Worm (Caenorhabditis elegans) whole organism, L1 larva: ENCODE measurements around the gene W04G3.5.

Experiments
- C04F5.9 ChIP-seq: sonication (generic microtip); optimal IDR thresholded peaks from 2 replicates; lab custom pipeline; 2016; ENCODE audit warnings: missing genetic modification characterization, missing compliant biosample characterization
- C16A3.4 ChIP-seq: fragments of 150-350 bp; optimal IDR thresholded peaks from 2 replicates; lab custom pipeline; 2014; ENCODE audit warnings: missing biosample characterization, missing genetic modification characterization
- C34B4.2 ChIP-seq: sonication (generic microtip); optimal IDR thresholded peaks from 2 replicates; lab custom pipeline; 2017; ENCODE audit warnings: mild to moderate bottlenecking, missing genetic modification characterization, missing compliant biosample characterization
- aha-1 ChIP-seq: fragments of 150-350 bp; optimal IDR thresholded peaks from 2 replicates; lab custom pipeline; 2014; ENCODE audit warnings: missing biosample characterization, missing genetic modification characterization
- aly-2 ChIP-seq: fragments of 150-350 bp; optimal IDR thresholded peaks from 2 replicates; lab custom pipeline; 2014; ENCODE audit warnings: missing biosample characterization, missing genetic modification characterization
- blmp-1 ChIP-seq: fragments of 150-350 bp; optimal IDR thresholded peaks from 2 replicates; lab custom pipeline; 2014; ENCODE audit warnings: missing biosample characterization, missing genetic modification characterization
- ceh-63 ChIP-seq: fragments of 200-800 bp; sonication (Bioruptor generic); optimal IDR thresholded peaks from 2 replicates; lab custom pipeline; 2018; ENCODE audit warnings: mild to moderate bottlenecking, missing genetic modification characterization, missing compliant biosample characterization
- ceh-82 ChIP-seq, 3 experiments: fragments of 150-350 bp in 1 of 3; sonication (generic microtip) in 2 of 3; optimal IDR thresholded peaks; 2 replicates each; lab custom pipeline; 2014 to 2017; ENCODE audit warnings: missing biosample characterization in 3 of 3, missing genetic modification characterization in 3 of 3
- ces-1 ChIP-seq: fragments of 150-350 bp; optimal IDR thresholded peaks from 2 replicates; lab custom pipeline; 2014; ENCODE audit warnings: missing biosample characterization, missing genetic modification reagents, missing genetic modification characterization
- dsc-1 ChIP-seq: sonication (generic microtip); optimal IDR thresholded peaks from 2 replicates; lab custom pipeline; 2016; ENCODE audit warnings: mild to moderate bottlenecking, missing genetic modification characterization, missing compliant biosample characterization
- efl-1 ChIP-seq, 4 experiments: fragments of 150-350 bp; optimal IDR thresholded peaks in 3 of 4; peaks in 1 of 4; 1 replicate in 1 of 4; 2 replicates in 3 of 4; lab custom pipeline; 2014; ENCODE audit warnings: missing biosample characterization in 2 of 4, missing genetic modification characterization in 2 of 4, missing genetic modification reagents in 2 of 4
- elt-3 ChIP-seq, 6 experiments: fragments of 150-350 bp in 1 of 6; sonication (generic microtip); optimal IDR thresholded peaks; 2 replicates each; lab custom pipeline; 2017 to 2018; ENCODE audit warnings: missing biosample characterization in 6 of 6, missing genetic modification characterization in 6 of 6, inconsistent platforms in 1 of 6
- ets-5 ChIP-seq: fragments of 200-800 bp; sonication (Bioruptor generic); IDR thresholded peaks from 2 replicates; pipeline ENCODE4 v1.3.6; 2022; ENCODE audit warnings: missing genetic modification characterization, missing compliant biosample characterization
- irx-1 ChIP-seq: sonication (generic microtip); optimal IDR thresholded peaks from 2 replicates; lab custom pipeline; 2016; ENCODE audit warnings: missing genetic modification characterization, missing compliant biosample characterization
- jun-1 ChIP-seq: fragments of 150-350 bp; optimal IDR thresholded peaks from 2 replicates; lab custom pipeline; 2014; ENCODE audit warnings: missing biosample characterization, missing genetic modification reagents, missing genetic modification characterization
- lin-14 ChIP-seq: fragments of 200-800 bp; sonication (Bioruptor generic); optimal IDR thresholded peaks from 2 replicates; lab custom pipeline; 2018; ENCODE audit warnings: mild to moderate bottlenecking, missing genetic modification characterization, moderate library complexity, missing compliant biosample characterization
- lin-15B ChIP-seq: fragments of 150-350 bp; sonication (generic microtip); optimal IDR thresholded peaks from 3 replicates; lab custom pipeline; 2014; ENCODE audit warnings: missing biosample characterization, missing genetic modification characterization
- lir-3 ChIP-seq: sonication (generic microtip); optimal IDR thresholded peaks from 2 replicates; lab custom pipeline; 2016; ENCODE audit warnings: mild to moderate bottlenecking, missing genetic modification characterization, moderate library complexity, missing compliant biosample characterization; ENCODE audit not compliant: poor library complexity
- nhr-20 ChIP-seq: sonication (generic microtip); optimal IDR thresholded peaks from 2 replicates; lab custom pipeline; 2016; ENCODE audit warnings: mild to moderate bottlenecking, missing genetic modification characterization, missing compliant biosample characterization
- nhr-28 ChIP-seq: fragments of 150-350 bp; optimal IDR thresholded peaks from 2 replicates; lab custom pipeline; 2014; ENCODE audit warnings: missing biosample characterization, missing genetic modification characterization
- nhr-76 ChIP-seq: sonication (generic microtip); optimal IDR thresholded peaks from 2 replicates; lab custom pipeline; 2017; ENCODE audit warnings: missing biosample characterization, missing genetic modification characterization
- nhr-85 ChIP-seq: sonication (generic microtip); peaks from one replicate; lab custom pipeline; 2016; ENCODE audit warnings: missing genetic modification characterization, inconsistent platforms, missing compliant biosample characterization
- rnt-1 ChIP-seq: sonication (generic microtip); optimal IDR thresholded peaks from 2 replicates; lab custom pipeline; 2016; ENCODE audit warnings: mild to moderate bottlenecking, missing genetic modification characterization, moderate library complexity, missing compliant biosample characterization
- snpc-4 ChIP-seq: fragments of 150-350 bp; optimal IDR thresholded peaks from 2 replicates; lab custom pipeline; 2014; ENCODE audit warnings: missing biosample characterization, missing genetic modification characterization
- sptf-1 ChIP-seq: fragments of 150-350 bp; optimal IDR thresholded peaks from 2 replicates; lab custom pipeline; 2014; ENCODE audit warnings: missing biosample characterization, missing genetic modification characterization
- unc-30 ChIP-seq: sonication (generic microtip); optimal IDR thresholded peaks from 2 replicates; lab custom pipeline; 2017; ENCODE audit warnings: missing biosample characterization, missing genetic modification characterization
- unc-62 ChIP-seq: fragments of 150-350 bp; optimal IDR thresholded peaks from 2 replicates; lab custom pipeline; 2014; ENCODE audit warnings: missing biosample characterization, missing genetic modification reagents, missing genetic modification characterization
- unc-86 ChIP-seq: sonication (generic microtip); optimal IDR thresholded peaks from 2 replicates; lab custom pipeline; 2016; ENCODE audit warnings: missing genetic modification characterization, missing compliant biosample characterization

W04G3.5 gene

DNA sequence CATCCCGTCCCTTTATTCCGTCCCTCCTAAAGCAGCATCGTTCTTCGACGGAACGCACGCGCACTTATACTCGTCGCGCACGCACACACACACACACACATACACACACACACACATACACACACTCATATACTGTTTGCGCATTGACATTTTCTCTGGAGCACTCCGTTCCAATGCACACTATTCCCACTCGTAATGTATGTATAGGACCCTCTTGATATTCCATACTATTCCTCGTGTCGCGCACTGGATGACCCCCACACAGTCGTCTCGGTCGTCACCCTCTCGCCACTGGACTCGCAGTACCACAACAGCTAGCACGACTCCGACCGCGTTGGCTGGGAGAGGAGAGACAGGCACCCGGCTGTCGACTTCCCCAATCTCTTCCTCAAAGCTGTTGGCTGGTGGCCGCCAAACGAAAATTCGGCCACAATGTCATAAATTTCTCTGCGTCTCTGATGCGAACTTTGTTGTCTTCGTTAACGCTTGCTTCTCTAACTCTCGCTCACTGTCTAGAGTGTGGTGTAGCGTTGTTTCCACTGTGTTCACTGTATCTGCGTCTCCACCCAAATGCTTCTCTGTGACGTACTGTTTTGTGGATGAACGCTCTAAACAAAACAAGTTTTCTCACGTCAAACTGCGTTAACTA, 42.3 kb upstream of the W04G3.5 start (continued):
- TF ChIP-seq lin-15B (tag; lab: Kevin White, UChicago) (peak; percentile 10), ets-5 (GFP tag; lab: Robert Waterston, UW) (no peak), aha-1 (tag; lab: Kevin White, UChicago) (peak; percentile 82), sptf-1 (tag; lab: Kevin White, UChicago) (no peak), efl-1 (optimal IDR thresholded peaks at IDR 0.05; lab: Kevin White, UChicago) (peak; percentile 64 to 73), efl-1 (GFP tag; optimal IDR thresholded peaks at IDR 0.05 in 1 of 2; lab: Kevin White, UChicago) (peak; percentile 27 to 95), nhr-20 (tag; lab: Kevin White, UChicago) (peak; percentile 96), unc-30 (tag; lab: Kevin White, UChicago) (no peak), C34B4.2 (no peak), ces-1 (GFP tag; lab: Kevin White, UChicago) (no peak), snpc-4 (tag; lab: Kevin White, UChicago) (peak; percentile 62), irx-1 (tag; lab: Kevin White, UChicago) (peak; percentile 85), unc-62 (GFP tag; lab: Kevin White, UChicago) (no peak), aly-2 (tag; lab: Kevin White, UChicago) (peak; percentile 4), C04F5.9 (peak; percentile 38)
- TF ChIP-seq, all 84 proteins: peak for 68

DNA sequence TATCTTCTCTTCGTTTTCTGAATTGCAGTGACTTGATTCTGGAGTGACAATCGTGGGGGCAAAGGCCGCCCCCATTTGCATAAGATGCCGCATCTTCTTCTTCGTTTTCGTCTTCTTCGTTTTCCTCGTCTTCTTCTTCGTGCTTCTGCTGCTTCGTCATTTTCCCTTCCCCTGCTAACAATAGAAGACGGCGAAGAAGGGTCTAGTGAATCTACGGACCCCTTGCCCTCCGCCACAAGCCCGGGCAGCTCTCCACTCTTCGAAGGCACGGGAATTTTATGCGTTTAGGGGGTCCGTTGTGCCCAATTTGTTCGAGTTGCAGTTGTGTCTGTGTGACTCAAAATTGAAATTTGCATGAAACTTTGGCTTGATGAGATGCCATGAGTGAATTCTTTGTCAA, 41.6 kb upstream of the W04G3.5 start:
- TF ChIP-seq ceh-63 (peak; percentile 2), lin-14 (GFP tag; lab: Kevin White, UChicago) (peak; percentile 10), ceh-82 (tag; optimal IDR thresholded peaks at IDR 0.05; lab: Kevin White, UChicago) (peak in 1 of 3 experiments; percentile 5), efl-1 (optimal IDR thresholded peaks at IDR 0.05; lab: Kevin White, UChicago) (no peak), efl-1 (GFP tag; optimal IDR thresholded peaks at IDR 0.05 in 1 of 2; lab: Kevin White, UChicago) (peak in 1 of 2 experiments; percentile 0), lir-3 (tag; lab: Kevin White, UChicago) (no peak)

DNA sequence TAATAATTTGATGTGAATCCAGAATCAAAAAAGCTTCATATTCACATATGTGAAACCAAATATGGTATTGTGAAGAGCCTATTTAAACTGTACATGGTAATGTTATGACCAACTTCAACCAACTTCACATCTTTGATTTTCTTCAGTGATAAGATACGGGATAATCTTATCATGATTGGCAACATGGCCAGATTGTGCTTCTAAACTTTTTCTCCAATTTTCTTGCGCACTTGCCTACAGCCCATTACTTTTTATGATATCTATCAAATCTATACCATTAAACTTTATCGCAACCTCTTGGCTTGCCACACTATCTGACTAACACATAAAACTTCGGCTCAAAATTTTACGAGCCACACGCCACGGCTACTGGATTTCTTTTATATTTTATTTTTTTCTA, 41.0 kb upstream of the W04G3.5 start:
- no peak for TF ChIP-seq unc-86 (tag; lab: Kevin White, UChicago)
- peak in 4 of 6 experiments; percentile 85 to 91 (median 90) for TF ChIP-seq elt-3 (tag; optimal IDR thresholded peaks at IDR 0.05; lab: Kevin White, UChicago)
- TF ChIP-seq nhr-85 (tag; lab: Kevin White, UChicago): peak; percentile 32
- no peak for TF ChIP-seq C16A3.4 (tag; lab: Kevin White, UChicago)
- peak; percentile 24 for TF ChIP-seq dsc-1 (tag; lab: Kevin White, UChicago)
- TF ChIP-seq rnt-1 (tag; lab: Kevin White, UChicago): peak; percentile 30

DNA sequence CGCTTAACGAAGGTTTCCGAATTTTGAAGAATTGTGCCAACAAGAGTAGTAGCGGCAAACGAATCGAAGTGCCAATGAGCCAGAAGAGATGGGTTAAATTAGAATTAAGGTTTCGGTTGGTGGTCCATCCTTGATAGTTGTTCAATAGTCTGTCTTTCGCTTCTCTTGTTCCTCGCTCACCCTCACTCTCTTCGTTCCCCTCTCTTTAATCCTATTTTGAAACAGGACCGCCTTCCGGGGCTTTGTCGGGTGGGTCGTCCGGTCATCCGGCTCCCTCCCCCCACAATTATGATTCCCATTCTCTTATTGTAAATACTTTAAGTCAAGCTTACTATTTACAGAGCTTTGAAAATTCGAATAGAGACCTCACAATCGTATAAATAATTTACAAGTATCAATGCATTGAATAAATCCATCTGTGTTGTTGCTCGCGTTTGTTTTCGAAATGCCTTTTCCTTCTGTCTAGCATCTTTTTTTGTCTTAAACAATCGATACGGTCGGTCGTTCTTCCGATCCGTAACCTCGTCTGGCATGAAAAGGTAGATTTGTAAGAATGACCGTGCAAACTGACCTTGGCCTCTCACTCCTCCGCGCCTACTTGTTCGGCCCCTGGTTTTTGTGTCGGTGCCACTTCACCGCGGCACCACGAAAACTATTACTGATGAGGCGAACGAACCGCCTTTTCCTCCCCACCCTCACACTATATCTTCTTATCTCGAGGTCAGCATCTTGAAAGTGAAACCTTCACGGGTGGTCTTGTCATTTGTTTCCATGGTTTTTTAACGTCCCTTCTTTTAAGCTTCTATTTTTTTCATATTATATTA, 40.1 kb upstream of the W04G3.5 start:
- TF ChIP-seq lin-14 (GFP tag; lab: Kevin White, UChicago) (peak; percentile 32), nhr-85 (tag; lab: Kevin White, UChicago) (peak; percentile 76), efl-1 (optimal IDR thresholded peaks at IDR 0.05; lab: Kevin White, UChicago) (no peak), efl-1 (GFP tag; optimal IDR thresholded peaks at IDR 0.05 in 1 of 2; lab: Kevin White, UChicago) (peak in 1 of 2 experiments; percentile 54), jun-1 (tag; lab: Kevin White, UChicago) (no peak), blmp-1 (tag; lab: Kevin White, UChicago) (peak; percentile 91)

DNA sequence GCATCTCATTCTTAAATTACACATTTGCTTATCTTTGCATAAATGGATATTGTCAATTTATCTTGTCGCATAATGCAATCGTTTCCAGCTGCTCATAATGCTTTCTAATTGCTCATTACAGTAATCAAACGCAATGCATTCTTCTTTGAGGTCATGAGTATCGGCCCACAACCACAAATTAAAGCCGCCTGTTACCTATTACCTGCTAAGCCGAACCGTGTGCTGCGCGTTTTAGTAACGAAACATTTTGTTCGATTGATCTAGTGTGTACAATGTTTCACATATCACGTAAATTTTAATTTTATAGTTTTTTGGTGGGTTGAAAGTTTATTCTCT, 39.5 kb upstream of the W04G3.5 start:
- TF ChIP-seq nhr-76 (tag; lab: Kevin White, UChicago): no peak
- TF ChIP-seq nhr-28 (tag; lab: Kevin White, UChicago): no peak
- peak; percentile 63 for TF ChIP-seq dsc-1 (tag; lab: Kevin White, UChicago)
- TF ChIP-seq, all 84 proteins: peak for 1
